Worm (Caenorhabditis elegans) whole organism, early embryonic: ENCODE measurements around the gene K07E8.7.

Experiments
- ama-1 ChIP-seq: fragments of 150-350 bp; optimal IDR thresholded peaks from 2 replicates; lab custom pipeline; 2014
- ceh-13 ChIP-seq: fragments of 200-800 bp; sonication (Bioruptor generic); optimal IDR thresholded peaks from 2 replicates; lab custom pipeline; 2018; ENCODE audit warnings: mild to moderate bottlenecking, missing genetic modification characterization, missing compliant biosample characterization

ce11 chrII:621141-621540 lies 29.0 kb downstream of the K07E8.7 start:
- TF ChIP-seq ama-1 (no peak), ceh-13 (GFP tag; lab: Kevin White, UChicago) (no peak)
